Fruit fly (Drosophila melanogaster): Measurements from ENCODE around the gene mesh.
A peak's percentile ranks its signal among the peaks of the same experiment; 100 is the strongest.

mesh gene

dm6 chr3R:31215830-31216229 lies 20.3 kb upstream of the mesh start, which contains the start of gene CG15561 (continued):
- TF ChIP-seq CG3065 (GFP tag; optimal IDR thresholded peaks at IDR 0.05) (no peak), fd3F (GFP tag; optimal IDR thresholded peaks at IDR 0.05) (peak; percentile 5), HLH4C (GFP tag; IDR thresholded peaks at IDR 0.05; ENCODE audit: partially characterized antibody) (no peak), caup (GFP tag; optimal IDR thresholded peaks at IDR 0.05; ENCODE audit: severe bottlenecking) (peak; percentile 73), odd (GFP tag; optimal IDR thresholded peaks at IDR 0.05) (no peak), Asciz (GFP tag; optimal IDR thresholded peaks at IDR 0.05) (no peak), CG14014 (GFP tag; IDR thresholded peaks at IDR 0.05) (no peak), CG6689 (GFP tag; IDR thresholded peaks at IDR 0.05) (no peak), CG30403 (GFP tag; optimal IDR thresholded peaks at IDR 0.05) (peak; percentile 44), CG7357 (GFP tag; IDR thresholded peaks at IDR 0.05) (no peak), tll (GFP tag; optimal IDR thresholded peaks at IDR 0.05) (no peak), CG11247 (GFP tag; IDR thresholded peaks at IDR 0.05) (no peak), CG12071 (GFP tag; optimal IDR thresholded peaks at IDR 0.05) (peak; percentile 41), al (GFP tag; IDR thresholded peaks at IDR 0.05) (no peak), CG10431 (GFP tag; optimal IDR thresholded peaks at IDR 0.05) (peak; percentile 31), B-H1 (GFP tag; IDR thresholded peaks at IDR 0.05) (no peak), hbn (GFP tag; IDR thresholded peaks at IDR 0.05; ENCODE audit: partially characterized antibody) (no peak), slbo (GFP tag; IDR thresholded peaks at IDR 0.05) (no peak), ham (GFP tag; IDR thresholded peaks at IDR 0.05) (no peak), Deaf1 (tag; optimal IDR thresholded peaks at IDR 0.05) (no peak), cas (GFP tag; IDR thresholded peaks at IDR 0.05) (no peak), NK7.1 (GFP tag; optimal IDR thresholded peaks at IDR 0.05) (peak; percentile 21), CHES-1-like (GFP tag; optimal IDR thresholded peaks at IDR 0.05) (peak; percentile 72), CG9817 (tag; optimal IDR thresholded peaks at IDR 0.05) (no peak), CG7839 (tag; optimal IDR thresholded peaks at IDR 0.05) (no peak), Blimp-1 (GFP tag; optimal IDR thresholded peaks at IDR 0.05) (no peak), CG11696 (GFP tag; IDR thresholded peaks at IDR 0.05) (no peak), sna (GFP tag; IDR thresholded peaks at IDR 0.05; ENCODE audit: partially characterized antibody) (no peak), B-H2 (GFP tag; optimal IDR thresholded peaks at IDR 0.05) (peak; percentile 89), gfzf (GFP tag; optimal IDR thresholded peaks at IDR 0.05) (peak; percentile 42), CG11504 (tag; optimal IDR thresholded peaks at IDR 0.05) (no peak), CG11456 (GFP tag; IDR thresholded peaks at IDR 0.05) (no peak), stc (GFP tag; IDR thresholded peaks at IDR 0.05) (no peak), CG31441 (GFP tag; IDR thresholded peaks at IDR 0.05) (no peak), CG2889 (GFP tag; IDR thresholded peaks at IDR 0.05) (no peak), bbx (GFP tag; IDR thresholded peaks at IDR 0.05; ENCODE audit: partially characterized antibody) (no peak), CG4854 (GFP tag; optimal IDR thresholded peaks at IDR 0.05) (no peak), zfh1 (GFP tag; IDR thresholded peaks at IDR 0.05) (no peak), MESR4 (GFP tag; optimal IDR thresholded peaks at IDR 0.05) (peak; percentile 59), kni (GFP tag; optimal IDR thresholded peaks at IDR 0.05) (no peak), gt (GFP tag; IDR thresholded peaks at IDR 0.05) (no peak), sd (tag; optimal IDR thresholded peaks at IDR 0.05) (no peak), Usf (GFP tag; optimal IDR thresholded peaks at IDR 0.05) (no peak), otp (GFP tag; IDR thresholded peaks at IDR 0.05) (no peak), CG17359 (tag; optimal IDR thresholded peaks at IDR 0.05) (peak; percentile 37), CG34376 (GFP tag; optimal IDR thresholded peaks at IDR 0.05) (peak; percentile 40), CG18599 (GFP tag; optimal IDR thresholded peaks at IDR 0.05) (no peak), insv (GFP tag; optimal IDR thresholded peaks at IDR 0.05) (peak in 1 of 2 experiments; percentile 31), Fer1 (GFP tag; optimal IDR thresholded peaks at IDR 0.05) (peak; percentile 56), CG9215 (GFP tag; IDR thresholded peaks at IDR 0.05) (no peak), CG12391 (tag; optimal IDR thresholded peaks at IDR 0.05) (peak; percentile 33)
